Fruit fly (Drosophila melanogaster) whole organism, adult: ENCODE data around the gene CG15023.

Experiments used
- CG11617 ChIP-seq: fragments of 200-800 bp; sonication (Bioruptor generic); optimal IDR thresholded peaks from 2 replicates; lab custom pipeline; 2017; ENCODE audit warnings: mild to moderate bottlenecking, missing biosample characterization, missing genetic modification reagents, missing genetic modification characterization
- CG12768 ChIP-seq: fragments of 200-800 bp; sonication (Bioruptor generic); optimal IDR thresholded peaks from 2 replicates; lab custom pipeline; 2017; ENCODE audit warnings: missing biosample characterization, missing genetic modification characterization, mild to moderate bottlenecking, moderate library complexity, missing genetic modification reagents
- CG14711 ChIP-seq: fragments of 200-800 bp; sonication (Bioruptor generic); optimal IDR thresholded peaks from 2 replicates; lab custom pipeline; 2018; ENCODE audit warnings: missing biosample characterization, mild to moderate bottlenecking, missing genetic modification characterization, moderate library complexity
- CG1620 ChIP-seq: fragments of 200-800 bp; sonication (Bioruptor generic); optimal IDR thresholded peaks from 2 replicates; lab custom pipeline; 2016; ENCODE audit warnings: missing biosample characterization, missing genetic modification characterization
- CG33017 ChIP-seq: fragments of 200-800 bp; sonication (Bioruptor generic); optimal IDR thresholded peaks from 2 replicates; lab custom pipeline; 2018; ENCODE audit warnings: missing biosample characterization, mild to moderate bottlenecking, missing genetic modification characterization, moderate library complexity
- CG5204 ChIP-seq: fragments of 200-800 bp; sonication (Bioruptor generic); optimal IDR thresholded peaks from 2 replicates; lab custom pipeline; 2016; ENCODE audit warnings: missing biosample characterization, missing genetic modification characterization
- CG7045 ChIP-seq: fragments of 200-800 bp; sonication (Bioruptor generic); optimal IDR thresholded peaks from 2 replicates; lab custom pipeline; 2017; ENCODE audit warnings: missing biosample characterization, mild to moderate bottlenecking, missing genetic modification characterization
- CG7101 ChIP-seq: fragments of 200-800 bp; sonication (Bioruptor generic); optimal IDR thresholded peaks from 2 replicates; lab custom pipeline; 2018; ENCODE audit warnings: missing biosample characterization, mild to moderate bottlenecking, missing genetic modification characterization, moderate library complexity
- Clk ChIP-seq: fragments of 200-800 bp; sonication (Bioruptor generic); optimal IDR thresholded peaks from 2 replicates; lab custom pipeline; 2017; ENCODE audit warnings: missing biosample characterization, missing genetic modification characterization
- Crg-1 ChIP-seq: fragments of 200-800 bp; sonication (Bioruptor generic); optimal IDR thresholded peaks from 2 replicates; lab custom pipeline; 2016; ENCODE audit warnings: missing biosample characterization, missing genetic modification characterization
- Hr96 ChIP-seq: fragments of 200-800 bp; sonication (Bioruptor generic); optimal IDR thresholded peaks from 2 replicates; lab custom pipeline; 2016; ENCODE audit warnings: missing biosample characterization, missing genetic modification characterization
- Mnt ChIP-seq: fragments of 200-800 bp; sonication (Bioruptor generic); optimal IDR thresholded peaks from 2 replicates; lab custom pipeline; 2016; ENCODE audit warnings: missing biosample characterization, mild to moderate bottlenecking, missing genetic modification characterization
- bab1 ChIP-seq: fragments of 200-800 bp; sonication (Bioruptor generic); optimal IDR thresholded peaks from 3 replicates; lab custom pipeline; 2019; ENCODE audit warnings: missing biosample characterization, mild to moderate bottlenecking, missing genetic modification characterization, moderate library complexity
- cic ChIP-seq: fragments of 200-800 bp; sonication (Bioruptor generic); optimal IDR thresholded peaks from 2 replicates; lab custom pipeline; 2017; ENCODE audit warnings: missing biosample characterization, mild to moderate bottlenecking, missing genetic modification characterization, moderate library complexity
- cnc ChIP-seq, 2 experiments: fragments of >200 bp; optimal IDR thresholded peaks; 2 replicates each; lab custom pipeline; 2017
- kay ChIP-seq: fragments of 200-800 bp; sonication (Bioruptor generic); peaks from one replicate; lab custom pipeline; 2016; ENCODE audit warnings: missing biosample characterization, missing genetic modification characterization, borderline replicate concordance
- ovo ChIP-seq: fragments of 200-800 bp; sonication (Bioruptor generic); optimal IDR thresholded peaks from 2 replicates; lab custom pipeline; 2016; ENCODE audit warnings: missing biosample characterization, missing genetic modification characterization
- pad ChIP-seq: fragments of 200-800 bp; sonication (Bioruptor generic); optimal IDR thresholded peaks from 3 replicates; lab custom pipeline; 2017; ENCODE audit warnings: missing biosample characterization, missing genetic modification characterization, mild to moderate bottlenecking, moderate library complexity, missing genetic modification reagents
- tj ChIP-seq: fragments of 200-800 bp; sonication (Bioruptor generic); optimal IDR thresholded peaks from 3 replicates; lab custom pipeline; 2017; ENCODE audit warnings: missing biosample characterization, mild to moderate bottlenecking, missing genetic modification characterization, moderate library complexity
- toe ChIP-seq: fragments of 200-800 bp; sonication (Bioruptor generic); optimal IDR thresholded peaks from 2 replicates; lab custom pipeline; 2016; ENCODE audit warnings: missing biosample characterization, missing genetic modification characterization

The CG15023 gene

dm6 chr3L:4412974-4413373 lies 48.3 kb downstream of the CG15023 start:
- TF ChIP-seq kay (GFP tag; lab: Kevin White, UChicago) = peak; percentile 75
- peak; percentile 41 for TF ChIP-seq toe
- TF ChIP-seq CG7045 (GFP tag; lab: Kevin White, UChicago) = peak; percentile 15
- no peak for TF ChIP-seq Mnt (GFP tag; lab: Kevin White, UChicago)
- TF ChIP-seq cnc (optimal IDR thresholded peaks at IDR 0.05; lab: Kevin White, UChicago) = peak; percentile 81 to 89
- TF ChIP-seq CG1620 = no peak
- no peak for TF ChIP-seq CG11617 (GFP tag; lab: Kevin White, UChicago)
- TF ChIP-seq CG14711 = no peak
- TF ChIP-seq CG5204 (GFP tag; lab: Kevin White, UChicago) = peak; percentile 57
- peak; percentile 44 for TF ChIP-seq CG12768
- peak; percentile 9 for TF ChIP-seq CG7101 (tag; lab: Kevin White, UChicago)
- TF ChIP-seq bab1 (GFP tag; lab: Kevin White, UChicago) = no peak

dm6 chr3L:4411951-4412350 lies 49.4 kb downstream of the CG15023 start:
- TF ChIP-seq kay (GFP tag; lab: Kevin White, UChicago) (peak; percentile 89), CG11617 (GFP tag; lab: Kevin White, UChicago) (no peak)

- TF ChIP-seq CG1620 (no peak), CG5204 (GFP tag; lab: Kevin White, UChicago) (no peak), CG11617 (GFP tag; lab: Kevin White, UChicago) (no peak), Hr96 (GFP tag; lab: Kevin White, UChicago) (no peak), ovo (no peak), tj (peak; percentile 53), CG7045 (GFP tag; lab: Kevin White, UChicago) (no peak), Mnt (GFP tag; lab: Kevin White, UChicago) (no peak), CG33017 (tag; lab: Kevin White, UChicago) (peak; percentile 3), Crg-1 (GFP tag; lab: Kevin White, UChicago) (peak; percentile 46), toe (no peak), pad (no peak), CG12768 (peak; percentile 14), Clk (GFP tag; lab: Kevin White, UChicago) (no peak), kay (GFP tag; lab: Kevin White, UChicago) (peak; percentile 89), bab1 (GFP tag; lab: Kevin White, UChicago) (no peak), cic (GFP tag; lab: Kevin White, UChicago) (no peak), CG7101 (tag; lab: Kevin White, UChicago) (peak; percentile 11), cnc (optimal IDR thresholded peaks at IDR 0.05; lab: Kevin White, UChicago) (no peak), CG14711 (no peak)
These were observed 50.1 kb downstream of the CG15023 start for dm6 chr3L:4411025-4411873.
